Worm (Caenorhabditis elegans) whole organism, young adult: ENCODE results near the gene bcc-1.

ENCODE experiments used
- B0035.1 ChIP-seq: sonication (generic microtip); optimal IDR thresholded peaks from 2 replicates; lab custom pipeline; 2016; ENCODE audit warnings: missing genetic modification characterization, mild to moderate bottlenecking, missing compliant biosample characterization, missing genotype, missing genetic modification reagents
- C06A6.2 ChIP-seq: fragments of 200-800 bp; sonication (Bioruptor generic); conservative IDR thresholded peaks from 2 replicates; pipeline ENCODE4 v1.3.6; 2022; ENCODE audit warnings: missing genetic modification characterization, missing compliant biosample characterization
- D2030.7 ChIP-seq: fragments of 200-800 bp; sonication (Bioruptor generic); IDR thresholded peaks from 2 replicates; pipeline ENCODE4 v1.3.6; 2022; ENCODE audit warnings: missing genetic modification reagents, missing genetic modification characterization, missing compliant biosample characterization
- F22D6.2 ChIP-seq: sonication (generic microtip); optimal IDR thresholded peaks from 2 replicates; lab custom pipeline; 2016; ENCODE audit warnings: mild to moderate bottlenecking, missing genetic modification characterization, missing compliant biosample characterization
- F23B12.7 ChIP-seq: sonication (generic microtip); optimal IDR thresholded peaks from 2 replicates; lab custom pipeline; 2017; ENCODE audit warnings: missing genetic modification characterization, mild to moderate bottlenecking, missing compliant biosample characterization, antibody characterized with exemption, moderate library complexity; ENCODE audit not compliant: insufficient read depth
- F33H1.4 ChIP-seq: fragments of 200-800 bp; sonication (Bioruptor generic); IDR thresholded peaks from 2 replicates; pipeline ENCODE4 v1.3.6; 2022; ENCODE audit warnings: missing genetic modification reagents, missing genetic modification characterization, missing compliant biosample characterization
- F37B4.10 ChIP-seq: fragments of 200-800 bp; sonication (Bioruptor generic); IDR thresholded peaks from 2 replicates; pipeline ENCODE4 v1.3.6; 2022; ENCODE audit warnings: missing genetic modification characterization, missing compliant biosample characterization
- F49E8.2 ChIP-seq: sonication (generic microtip); optimal IDR thresholded peaks from 3 replicates; lab custom pipeline; 2017; ENCODE audit warnings: missing genetic modification characterization, mild to moderate bottlenecking, missing compliant biosample characterization, antibody characterized with exemption, moderate library complexity; ENCODE audit not compliant: insufficient read depth
- F57A8.1 ChIP-seq: fragments of 200-800 bp; sonication (Bioruptor generic); optimal IDR thresholded peaks from 2 replicates; lab custom pipeline; 2018; ENCODE audit warnings: mild to moderate bottlenecking, missing genetic modification characterization, moderate library complexity, missing compliant biosample characterization
- Y53G8AR.9 ChIP-seq: fragments of 200-800 bp; sonication (Bioruptor generic); conservative IDR thresholded peaks from 2 replicates; pipeline ENCODE4 v1.3.6; 2022; ENCODE audit warnings: missing genetic modification reagents, missing genetic modification characterization, missing compliant biosample characterization
- Y67H2A.10 ChIP-seq: fragments of 200-800 bp; sonication (Bioruptor generic); conservative IDR thresholded peaks from 2 replicates; pipeline ENCODE4 v1.3.6; 2022; ENCODE audit warnings: missing genetic modification reagents, missing genetic modification characterization, missing compliant biosample characterization
- Y79H2A.3 ChIP-seq: fragments of 200-800 bp; sonication (Bioruptor generic); conservative IDR thresholded peaks from 2 replicates; pipeline ENCODE4 v1.3.6; 2022; ENCODE audit warnings: missing genetic modification reagents, missing genetic modification characterization, missing compliant biosample characterization
- attf-6 ChIP-seq: fragments of 200-800 bp; sonication (Bioruptor generic); IDR thresholded peaks from 2 replicates; pipeline ENCODE4 v1.3.6; 2022; ENCODE audit warnings: missing genetic modification reagents, missing genetic modification characterization, missing compliant biosample characterization
- bed-1 ChIP-seq: fragments of 200-800 bp; sonication (Bioruptor generic); IDR thresholded peaks from 2 replicates; pipeline ENCODE4 v1.3.6; 2022; ENCODE audit warnings: missing genetic modification reagents, missing genetic modification characterization, missing compliant biosample characterization
- bed-2 ChIP-seq: fragments of 200-800 bp; sonication (Bioruptor generic); IDR thresholded peaks from 2 replicates; pipeline ENCODE4 v1.3.6; 2022; ENCODE audit warnings: missing genetic modification reagents, missing genetic modification characterization, missing compliant biosample characterization
- ccch-3 ChIP-seq: fragments of 200-800 bp; sonication (Bioruptor generic); optimal IDR thresholded peaks from 2 replicates; lab custom pipeline; 2018; ENCODE audit warnings: mild to moderate bottlenecking, missing genetic modification characterization, missing compliant biosample characterization
- cebp-2 ChIP-seq: fragments of 200-800 bp; sonication (Bioruptor generic); IDR thresholded peaks from 2 replicates; pipeline ENCODE4 v1.3.6; 2022; ENCODE audit warnings: missing genetic modification characterization, missing compliant biosample characterization
- dox-1 ChIP-seq: fragments of 200-800 bp; sonication (Bioruptor generic); IDR thresholded peaks from 2 replicates; pipeline ENCODE4 v1.3.6; 2022; ENCODE audit warnings: missing genetic modification reagents, missing genetic modification characterization, missing compliant biosample characterization
- dpff-1 ChIP-seq: sonication (generic microtip); optimal IDR thresholded peaks from 2 replicates; lab custom pipeline; 2017; ENCODE audit warnings: mild to moderate bottlenecking, missing genetic modification characterization, missing compliant biosample characterization
- dpl-1 ChIP-seq: fragments of 150-350 bp; optimal IDR thresholded peaks from 2 replicates; lab custom pipeline; 2014; ENCODE audit warnings: missing biosample characterization, missing genetic modification reagents, missing genetic modification characterization
- efl-1 ChIP-seq: fragments of 150-350 bp; optimal IDR thresholded peaks from 2 replicates; lab custom pipeline; 2014; ENCODE audit warnings: missing biosample characterization, missing genetic modification reagents, missing genetic modification characterization
- egl-18 ChIP-seq: fragments of 200-800 bp; sonication (Bioruptor generic); IDR thresholded peaks from 2 replicates; pipeline ENCODE4 v1.3.6; 2022; ENCODE audit warnings: missing genetic modification reagents, missing genetic modification characterization, missing compliant biosample characterization
- egrh-3 ChIP-seq: fragments of 200-800 bp; sonication (Bioruptor generic); IDR thresholded peaks from 2 replicates; pipeline ENCODE4 v1.3.6; 2022; ENCODE audit warnings: missing genetic modification reagents, missing genetic modification characterization, missing compliant biosample characterization
- ekl-4 ChIP-seq: fragments of 200-800 bp; sonication (Bioruptor generic); IDR thresholded peaks from 2 replicates; pipeline ENCODE4 v1.3.6; 2022; ENCODE audit warnings: missing genetic modification reagents, missing genetic modification characterization, missing compliant biosample characterization
- fkh-3 ChIP-seq: sonication (generic microtip); optimal IDR thresholded peaks from 2 replicates; lab custom pipeline; 2016; ENCODE audit warnings: mild to moderate bottlenecking, missing genetic modification characterization, missing compliant biosample characterization
- gei-17 ChIP-seq: fragments of 200-800 bp; sonication (Bioruptor generic); optimal IDR thresholded peaks from 2 replicates; lab custom pipeline; 2018; ENCODE audit warnings: mild to moderate bottlenecking, missing genetic modification characterization, missing compliant biosample characterization
- hmg-20 ChIP-seq: fragments of 200-800 bp; sonication (Bioruptor generic); IDR thresholded peaks from 2 replicates; pipeline ENCODE4 v1.3.6; 2022; ENCODE audit warnings: missing genetic modification reagents, missing genetic modification characterization, missing compliant biosample characterization
- lin-35 ChIP-seq, 3 experiments: fragments of 150-350 bp in 2 of 3; sonication (generic microtip) in 1 of 3; optimal IDR thresholded peaks; 2 replicates each; lab custom pipeline; 2014 to 2018; ENCODE audit warnings: missing biosample characterization in 3 of 3, missing genetic modification characterization in 3 of 3, missing genetic modification reagents in 3 of 3
- lsl-1 ChIP-seq: fragments of 200-800 bp; sonication (Bioruptor generic); optimal IDR thresholded peaks from 2 replicates; lab custom pipeline; 2018; ENCODE audit warnings: mild to moderate bottlenecking, missing genetic modification characterization, moderate library complexity, missing compliant biosample characterization
- nfya-1 ChIP-seq: sonication (generic microtip); optimal IDR thresholded peaks from 2 replicates; lab custom pipeline; 2017; ENCODE audit warnings: antibody characterized with exemption, missing compliant biosample characterization, missing genetic modification characterization, borderline replicate concordance; ENCODE audit not compliant: insufficient read depth
- pbrm-1 ChIP-seq: fragments of 200-800 bp; sonication (Bioruptor generic); IDR thresholded peaks from 2 replicates; pipeline ENCODE4 v1.3.6; 2022; ENCODE audit warnings: missing genetic modification reagents, missing genetic modification characterization, missing compliant biosample characterization
- rec-8 ChIP-seq, 2 experiments: sonication (generic microtip); optimal IDR thresholded peaks; 2 replicates each; lab custom pipeline; 2016; ENCODE audit warnings: mild to moderate bottlenecking in 2 of 2, missing genetic modification characterization in 2 of 2, missing genetic modification reagents in 2 of 2, missing genotype in 2 of 2, missing biosample characterization in 1 of 2, missing compliant biosample characterization in 1 of 2, moderate library complexity in 1 of 2
- sdz-38 ChIP-seq: sonication (generic microtip); optimal IDR thresholded peaks from 2 replicates; lab custom pipeline; 2016; ENCODE audit warnings: missing genotype, missing genetic modification characterization, missing compliant biosample characterization
- snpc-1.1 ChIP-seq: sonication (generic microtip); optimal IDR thresholded peaks from 2 replicates; lab custom pipeline; 2017; ENCODE audit warnings: missing genetic modification characterization, mild to moderate bottlenecking, missing compliant biosample characterization, antibody characterized with exemption, moderate library complexity, missing genotype, missing genetic modification reagents; ENCODE audit not compliant: insufficient read depth
- snpc-1.3 ChIP-seq: sonication (generic microtip); optimal IDR thresholded peaks from 2 replicates; lab custom pipeline; 2017; ENCODE audit warnings: missing genetic modification characterization, mild to moderate bottlenecking, missing compliant biosample characterization, antibody characterized with exemption, moderate library complexity, missing genotype, missing genetic modification reagents; ENCODE audit not compliant: insufficient read depth
- tbp1 ChIP-seq: fragments of 200-800 bp; sonication (Bioruptor generic); optimal IDR thresholded peaks from 2 replicates; lab custom pipeline; 2018; ENCODE audit warnings: mild to moderate bottlenecking, missing genetic modification characterization, missing compliant biosample characterization
- unc-62 ChIP-seq: fragments of 150-350 bp; optimal IDR thresholded peaks from 2 replicates; lab custom pipeline; 2014; ENCODE audit warnings: missing biosample characterization, missing genetic modification reagents, missing genetic modification characterization
- xnd-1 ChIP-seq: sonication (generic microtip); optimal IDR thresholded peaks from 2 replicates; lab custom pipeline; 2016; ENCODE audit warnings: missing genotype, missing genetic modification reagents, missing genetic modification characterization, missing compliant biosample characterization
- ztf-28 ChIP-seq: fragments of 200-800 bp; sonication (Bioruptor generic); IDR thresholded peaks from 2 replicates; pipeline ENCODE4 v1.3.6; 2022; ENCODE audit warnings: missing genetic modification reagents, missing genetic modification characterization, missing compliant biosample characterization

Gene bcc-1

DNA sequence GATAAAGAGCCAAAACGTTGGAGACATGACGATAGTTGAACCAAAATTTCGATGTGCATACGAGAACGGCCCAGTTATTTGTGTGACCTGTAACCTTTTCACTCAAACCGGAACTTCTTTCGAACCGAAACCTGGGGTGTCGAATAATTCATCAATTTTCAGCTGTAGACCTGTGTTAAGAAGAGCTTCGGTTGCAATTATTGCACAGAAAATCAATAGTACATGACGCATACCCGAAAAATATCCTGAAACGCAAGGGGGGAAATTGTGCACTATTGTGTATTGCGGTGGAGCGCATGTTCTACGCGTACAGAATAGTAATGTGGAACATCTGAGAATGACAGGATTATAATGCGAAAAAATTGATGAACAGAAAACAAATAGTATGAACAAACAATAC lies 17.4 kb upstream of the bcc-1 start, which contains the start of gene pigk-1 (continued):
- TF ChIP-seq efl-1 (GFP tag; lab: Kevin White, UChicago) (peak; percentile 18), snpc-1.3 (tag; lab: Kevin White, UChicago) (peak; percentile 43)
- TF ChIP-seq, all 124 proteins: peak for 36

DNA sequence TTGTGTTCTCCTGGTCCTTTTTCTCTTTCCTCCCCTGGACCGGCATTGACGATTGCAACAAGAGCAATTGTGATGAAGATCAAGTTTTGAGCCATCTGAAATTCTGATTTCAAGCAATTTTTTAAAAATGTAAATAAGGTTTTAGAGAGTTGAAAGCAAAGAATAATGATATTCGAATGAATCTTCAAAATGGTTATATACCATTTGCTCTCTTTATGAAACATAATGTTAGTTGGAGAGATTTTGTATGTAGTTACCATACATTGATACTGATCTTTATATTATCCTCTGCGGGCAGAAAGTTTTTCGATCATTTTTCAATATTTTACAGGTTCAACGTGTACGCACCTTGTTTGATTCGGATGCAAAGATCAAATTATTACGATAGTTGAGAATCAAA lies 13.4 kb upstream of the bcc-1 start, which contains the start of gene srlf-24:
srlf-24 (minus strand) TSS at position 101 of the 400 bp plus-strand sequence.
- TF ChIP-seq bed-2 (no peak), rec-8 (tag; optimal IDR thresholded peaks at IDR 0.05; lab: Kevin White, UChicago) (no peak), dpff-1 (tag; lab: Kevin White, UChicago) (no peak), xnd-1 (tag; lab: Kevin White, UChicago) (no peak), Y67H2A.10 (GFP tag; lab: Robert Waterston, UW) (no peak), hmg-20 (GFP tag; lab: Robert Waterston, UW) (no peak), D2030.7 (GFP tag; lab: Robert Waterston, UW) (no peak), unc-62 (GFP tag; lab: Kevin White, UChicago) (no peak), ekl-4 (no peak)

DNA sequence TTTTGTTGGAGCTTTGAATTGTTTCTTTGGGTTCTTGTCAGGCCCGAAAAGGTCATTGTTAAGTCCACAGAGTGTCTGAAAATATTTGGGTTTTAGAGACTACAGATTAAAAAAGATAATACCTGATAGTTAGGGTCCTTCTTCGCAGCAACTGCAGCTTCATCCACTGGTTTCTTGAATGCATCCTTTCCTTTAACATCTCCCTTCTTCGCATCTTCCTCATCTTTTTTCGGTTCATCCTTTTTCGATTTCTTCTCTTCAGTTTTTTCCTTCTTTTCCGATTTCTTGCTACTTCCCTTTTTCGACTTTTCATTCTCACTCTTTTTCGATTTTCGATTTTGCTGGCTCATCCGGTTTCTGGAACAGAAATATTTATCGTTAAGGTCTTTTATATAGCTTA lies 11.1 kb upstream of the bcc-1 start:
- TF ChIP-seq egrh-3 (no peak), F33H1.4 (no peak), egl-18 (GFP tag; lab: Robert Waterston, UW) (no peak), pbrm-1 (no peak), sdz-38 (tag; lab: Kevin White, UChicago) (no peak), tbp1 (GFP tag; lab: Kevin White, UChicago) (no peak), bed-1 (GFP tag; lab: Robert Waterston, UW) (no peak), lsl-1 (no peak), Y79H2A.3 (GFP tag; lab: Robert Waterston, UW) (no peak), dpl-1 (GFP tag; lab: Kevin White, UChicago) (no peak), F49E8.2 (tag; lab: Kevin White, UChicago) (no peak), F37B4.10 (GFP tag; lab: Robert Waterston, UW) (no peak), dox-1 (GFP tag; lab: Robert Waterston, UW) (no peak), F23B12.7 (tag; lab: Kevin White, UChicago) (no peak), ccch-3 (no peak), ztf-28 (GFP tag; lab: Robert Waterston, UW) (no peak), hmg-20 (GFP tag; lab: Robert Waterston, UW) (no peak), attf-6 (no peak), snpc-1.1 (tag; lab: Kevin White, UChicago) (no peak)

DNA sequence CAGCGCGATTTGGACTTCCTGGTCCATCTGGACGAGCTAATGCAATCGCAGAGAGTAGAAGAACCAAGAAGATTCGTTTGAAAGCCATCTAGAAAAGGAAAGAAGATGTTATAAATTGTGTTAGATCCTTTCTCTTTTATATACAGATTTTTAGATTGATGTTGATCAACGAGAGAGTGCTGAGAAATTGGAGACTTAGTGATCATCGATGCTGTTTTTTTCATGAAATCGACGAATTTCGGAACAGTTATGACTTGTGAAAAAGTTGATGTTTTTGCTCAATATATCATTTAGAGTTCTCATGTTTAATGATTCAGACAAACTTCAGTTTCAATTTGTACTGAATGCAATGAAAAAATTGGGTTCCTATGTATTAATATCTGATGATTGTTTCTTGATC lies 10.3 kb upstream of the bcc-1 start, which contains the start of gene srlf-17:
srlf-17 (minus strand) TSS at position 101 of the 400 bp plus-strand sequence.
- TF ChIP-seq fkh-3, result no peak
- no peak for TF ChIP-seq C06A6.2
- no peak for TF ChIP-seq efl-1 (GFP tag; lab: Kevin White, UChicago)
- TF ChIP-seq cebp-2 (GFP tag; lab: Robert Waterston, UW), result no peak
- TF ChIP-seq gei-17, result no peak
- TF ChIP-seq pbrm-1, result no peak
- TF ChIP-seq xnd-1 (tag; lab: Kevin White, UChicago), result no peak
- TF ChIP-seq nfya-1 (tag; lab: Kevin White, UChicago), result no peak
- no peak for TF ChIP-seq F22D6.2 (tag; lab: Kevin White, UChicago)
- TF ChIP-seq F57A8.1 (GFP tag; lab: Kevin White, UChicago), result no peak
- no peak for TF ChIP-seq F49E8.2 (tag; lab: Kevin White, UChicago)
- TF ChIP-seq B0035.1 (tag; lab: Kevin White, UChicago), result no peak
- no peak for TF ChIP-seq lsl-1
- TF ChIP-seq tbp1 (GFP tag; lab: Kevin White, UChicago), result no peak
- no peak for TF ChIP-seq Y67H2A.10 (GFP tag; lab: Robert Waterston, UW)
- no peak for TF ChIP-seq lin-35 (GFP tag; optimal IDR thresholded peaks at IDR 0.05; lab: Kevin White, UChicago)
- no peak for TF ChIP-seq Y53G8AR.9 (GFP tag; lab: Robert Waterston, UW)
